Worm (Caenorhabditis elegans) whole organism, young adult: Measurements from ENCODE around the gene F36H12.9.

Source experiments
- B0019.2 ChIP-seq: fragments of 200-800 bp; sonication (Bioruptor generic); conservative IDR thresholded peaks from 2 replicates; pipeline ENCODE4 v1.3.6; 2022; ENCODE audit warnings: missing genetic modification reagents, missing genetic modification characterization, missing compliant biosample characterization
- C06A6.2 ChIP-seq: fragments of 200-800 bp; sonication (Bioruptor generic); conservative IDR thresholded peaks from 2 replicates; pipeline ENCODE4 v1.3.6; 2022; ENCODE audit warnings: missing genetic modification characterization, missing compliant biosample characterization
- F39B2.1 ChIP-seq: fragments of 200-800 bp; sonication (Bioruptor generic); IDR thresholded peaks from 2 replicates; pipeline ENCODE4 v1.3.6; 2022; ENCODE audit warnings: missing genetic modification reagents, missing genetic modification characterization, missing compliant biosample characterization
- Y79H2A.3 ChIP-seq: fragments of 200-800 bp; sonication (Bioruptor generic); conservative IDR thresholded peaks from 2 replicates; pipeline ENCODE4 v1.3.6; 2022; ENCODE audit warnings: missing genetic modification reagents, missing genetic modification characterization, missing compliant biosample characterization
- ZK185.1 ChIP-seq: sonication (generic microtip); optimal IDR thresholded peaks from 2 replicates; lab custom pipeline; 2016; ENCODE audit warnings: mild to moderate bottlenecking, missing genetic modification characterization, missing compliant biosample characterization; ENCODE audit not compliant: poor library complexity, severe bottlenecking
- ama-1 ChIP-seq, 3 experiments: fragments of 150-350 bp in 1 of 3; sonication (generic microtip) in 2 of 3; optimal IDR thresholded peaks; 2 replicates each; lab custom pipeline; 2014 to 2018; ENCODE audit warnings: missing biosample characterization in 2 of 3, missing genetic modification characterization in 2 of 3, missing genetic modification reagents in 2 of 3
- chd-7 ChIP-seq: sonication (generic microtip); optimal IDR thresholded peaks from 2 replicates; lab custom pipeline; 2016; ENCODE audit warnings: mild to moderate bottlenecking, missing genetic modification characterization, moderate library complexity, missing compliant biosample characterization
- hrde-1 ChIP-seq: sonication (generic microtip); optimal IDR thresholded peaks from 2 replicates; lab custom pipeline; 2016; ENCODE audit warnings: missing genetic modification characterization, mild to moderate bottlenecking, missing compliant biosample characterization, moderate library complexity, missing genotype, missing genetic modification reagents, borderline replicate concordance
- hsf-1 ChIP-seq: fragments of 200-800 bp; sonication (Bioruptor generic); IDR thresholded peaks from 2 replicates; pipeline ENCODE4 v1.3.6; 2022; ENCODE audit warnings: missing genetic modification reagents, missing genetic modification characterization, missing compliant biosample characterization
- mes-4 ChIP-seq: sonication (generic microtip); optimal IDR thresholded peaks from 2 replicates; lab custom pipeline; 2016; ENCODE audit warnings: missing genotype, missing genetic modification characterization, missing compliant biosample characterization
- nfya-1 ChIP-seq: sonication (generic microtip); optimal IDR thresholded peaks from 2 replicates; lab custom pipeline; 2017; ENCODE audit warnings: antibody characterized with exemption, missing compliant biosample characterization, missing genetic modification characterization, borderline replicate concordance; ENCODE audit not compliant: insufficient read depth
- sdz-38 ChIP-seq: sonication (generic microtip); optimal IDR thresholded peaks from 2 replicates; lab custom pipeline; 2016; ENCODE audit warnings: missing genotype, missing genetic modification characterization, missing compliant biosample characterization
- ztf-26 ChIP-seq: sonication (generic microtip); optimal IDR thresholded peaks from 2 replicates; lab custom pipeline; 2017; ENCODE audit warnings: missing genetic modification characterization, missing compliant biosample characterization
- ztf-28 ChIP-seq: fragments of 200-800 bp; sonication (Bioruptor generic); IDR thresholded peaks from 2 replicates; pipeline ENCODE4 v1.3.6; 2022; ENCODE audit warnings: missing genetic modification reagents, missing genetic modification characterization, missing compliant biosample characterization

DNA sequence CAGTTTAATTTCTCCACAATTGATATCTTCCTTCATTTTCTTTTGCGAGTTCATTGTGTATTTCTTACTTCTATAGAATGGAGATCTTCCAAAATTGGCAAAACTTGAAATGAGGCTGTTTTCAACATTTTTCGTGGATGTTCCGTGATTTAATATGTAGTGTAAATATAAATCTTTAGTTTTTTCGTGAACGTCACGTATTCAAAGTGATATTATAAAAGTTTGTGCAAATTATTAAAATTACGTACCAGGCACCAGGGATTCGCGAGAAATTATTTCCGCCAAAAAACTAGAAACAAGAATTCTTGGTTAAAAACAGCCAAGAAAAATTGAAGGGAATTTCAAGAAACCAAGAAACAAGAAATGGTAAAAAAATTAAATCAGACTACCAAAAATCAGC, 32.6 kb upstream of the F36H12.9 start, which contains the start of gene Y59E9AL.8:
- TF ChIP-seq nfya-1 (tag; lab: Kevin White, UChicago) (no peak), ztf-26 (tag; lab: Kevin White, UChicago) (no peak), C06A6.2 (GFP tag; lab: Robert Waterston, UW) (no peak), ztf-28 (GFP tag; lab: Robert Waterston, UW) (no peak), hsf-1 (no peak), ama-1 (optimal IDR thresholded peaks at IDR 0.05; lab: Kevin White, UChicago) (no peak), ama-1 (GFP tag; optimal IDR thresholded peaks at IDR 0.05; lab: Kevin White, UChicago) (no peak), hrde-1 (tag; lab: Kevin White, UChicago) (no peak), F39B2.1 (GFP tag; lab: Robert Waterston, UW) (no peak), Y79H2A.3 (GFP tag; lab: Robert Waterston, UW) (no peak), ZK185.1 (tag; lab: Kevin White, UChicago) (no peak), chd-7 (tag; lab: Kevin White, UChicago) (no peak), sdz-38 (tag; lab: Kevin White, UChicago) (no peak), mes-4 (tag; lab: Kevin White, UChicago) (no peak), B0019.2 (no peak)
